Worm (Caenorhabditis elegans): ENCODE measurements around the gene F45D3.4.

Gene F45D3.4

DNA sequence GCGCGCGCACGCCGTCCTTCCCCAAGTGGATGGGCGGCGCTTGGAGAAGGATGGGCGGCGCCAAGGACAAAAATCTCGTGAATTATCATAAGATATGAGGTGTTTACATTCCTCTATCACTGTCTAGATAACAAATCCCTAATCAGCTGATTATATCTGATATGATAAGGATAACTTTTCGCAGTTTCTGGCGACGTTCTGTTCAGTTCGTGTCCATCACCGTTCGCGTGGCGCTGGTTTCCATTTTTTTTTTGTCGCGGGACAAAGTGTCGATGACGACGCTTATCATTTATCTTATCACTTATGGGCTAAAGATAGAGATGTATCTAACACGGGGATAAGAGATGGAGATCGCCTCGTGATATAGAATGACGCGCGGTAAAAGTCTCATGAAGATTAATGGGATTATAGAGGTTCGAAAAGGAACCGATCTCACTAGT is 315 bp upstream of the F45D3.4 start (continued):
- TF ChIP-seq mel-28 (tag; optimal IDR thresholded peaks at IDR 0.05; ENCODE audit: borderline replicate concordance) (no peak), ztf-6 (GFP tag; IDR thresholded peaks at IDR 0.05) (no peak), nhr-27 (tag; optimal IDR thresholded peaks at IDR 0.05) (no peak), tbx-9 (tag; optimal IDR thresholded peaks at IDR 0.05; ENCODE audit: borderline replicate concordance) (no peak), Y56A3A.18 (GFP tag; IDR thresholded peaks at IDR 0.05) (no peak), F10E7.11 (tag; optimal IDR thresholded peaks at IDR 0.05) (no peak), Y53G8AR.9 (GFP tag; conservative IDR thresholded peaks at IDR 0.05) (no peak), dox-1 (GFP tag; IDR thresholded peaks at IDR 0.05) (no peak), F33H1.4 (GFP tag; IDR thresholded peaks at IDR 0.05) (no peak), mcd-1 (GFP tag; IDR thresholded peaks at IDR 0.05) (0 out of 2 replicates have a peak, but pooled peaks have one; percentile 10), cebp-1 (GFP tag; IDR thresholded peaks at IDR 0.05) (no peak), cebp-1 (tag; optimal IDR thresholded peaks at IDR 0.05) (peak; percentile 7), unc-130 (GFP tag; optimal IDR thresholded peaks at IDR 0.05) (no peak), mes-4 (tag; optimal IDR thresholded peaks at IDR 0.05) (no peak), nfya-1 (tag; optimal IDR thresholded peaks at IDR 0.05; ENCODE audit: borderline replicate concordance, insufficient read depth) (no peak), aptf-2 (GFP tag; conservative IDR thresholded peaks at IDR 0.05) (no peak), attf-3 (GFP tag; conservative IDR thresholded peaks at IDR 0.05) (no peak), snpc-4 (GFP tag; optimal IDR thresholded peaks at IDR 0.05) (no peak), snpc-4 (tag; optimal IDR thresholded peaks at IDR 0.05) (no peak), hmg-1.2 (GFP tag; IDR thresholded peaks at IDR 0.05) (no peak), ztf-26 (tag; optimal IDR thresholded peaks at IDR 0.05) (peak; percentile 82), ets-4 (GFP tag; optimal IDR thresholded peaks at IDR 0.05) (no peak), pbrm-1 (GFP tag; IDR thresholded peaks at IDR 0.05) (no peak), rcor-1 (GFP tag; IDR thresholded peaks at IDR 0.05) (no peak), chd-7 (tag; optimal IDR thresholded peaks at IDR 0.05) (peak; percentile 21), hsf-1 (GFP tag; IDR thresholded peaks at IDR 0.05) (no peak), D2030.7 (GFP tag; IDR thresholded peaks at IDR 0.05) (no peak), madf-8 (GFP tag; conservative IDR thresholded peaks at IDR 0.05) (no peak), F39B2.1 (GFP tag; IDR thresholded peaks at IDR 0.05) (no peak), dpl-1 (GFP tag; optimal IDR thresholded peaks at IDR 0.05) (no peak), pha-4 (tag; optimal IDR thresholded peaks at IDR 0.05) (no peak), lin-26 (GFP tag; IDR thresholded peaks at IDR 0.05) (no peak), T07F8.4 (tag; optimal IDR thresholded peaks at IDR 0.05) (no peak), attf-5 (GFP tag; optimal IDR thresholded peaks at IDR 0.05) (no peak), sptf-2 (GFP tag; optimal IDR thresholded peaks at IDR 0.05) (no peak), lsl-1 (GFP tag; optimal IDR thresholded peaks at IDR 0.05) (no peak), B0019.2 (GFP tag; conservative IDR thresholded peaks at IDR 0.05) (no peak), mxl-1 (tag; optimal IDR thresholded peaks at IDR 0.05) (no peak), aptf-3 (GFP tag; IDR thresholded peaks at IDR 0.05) (no peak), akir-1 (GFP tag; optimal IDR thresholded peaks at IDR 0.05) (no peak), ztf-22 (GFP tag; optimal IDR thresholded peaks at IDR 0.05) (no peak), K12H6.12 (tag; optimal IDR thresholded peaks at IDR 0.05) (no peak)
